Worm (Caenorhabditis elegans): ENCODE data around the gene F56C9.3.

The F56C9.3 gene

DNA sequence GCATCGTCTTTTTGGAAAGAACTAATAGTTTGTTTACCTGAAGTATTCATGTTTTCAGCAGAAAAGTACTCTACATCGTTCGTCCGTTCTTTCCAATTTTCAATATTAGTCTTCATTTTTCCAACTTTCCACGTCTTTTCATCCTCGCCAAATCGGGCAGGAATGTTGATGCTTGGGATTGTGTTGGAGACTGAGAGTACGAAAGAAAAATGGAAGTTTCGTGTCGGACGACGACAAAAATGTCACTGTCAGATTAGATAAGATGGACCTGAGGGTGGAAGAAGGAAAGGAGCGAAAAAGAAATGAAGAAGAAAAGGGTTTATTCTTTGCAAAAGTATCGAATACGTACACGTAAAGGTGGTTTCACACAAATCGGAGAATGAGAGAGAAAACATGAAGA, 13.0 kb upstream of the F56C9.3 start:
- no peak for TF ChIP-seq sox-2 (GFP tag; IDR thresholded peaks at IDR 0.05)

DNA sequence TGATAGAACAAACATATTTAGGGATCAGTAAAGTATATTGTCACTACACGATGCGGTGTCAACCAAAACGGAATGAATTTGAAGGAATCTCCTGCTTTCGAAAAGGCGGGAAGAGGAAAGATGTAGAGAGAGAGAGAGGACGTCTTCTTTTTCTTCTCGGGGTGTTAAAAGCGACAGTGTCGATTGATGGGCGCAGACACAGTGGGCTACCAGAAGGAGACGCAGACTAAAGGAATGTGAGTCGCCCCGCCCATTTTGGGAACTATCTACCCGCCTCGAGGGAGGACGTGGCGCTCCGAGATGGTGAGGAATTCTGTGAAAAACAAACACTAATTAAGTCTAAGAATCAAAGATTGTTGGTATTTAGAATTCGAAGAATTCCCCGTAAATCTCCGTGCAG, 11.6 kb upstream of the F56C9.3 start, which contains the start of the genes B0361.14 and B0361.9:
Gene B0361.14 (minus strand): TSS at position 66 of the 400 bp plus-strand sequence.
Gene B0361.9 (minus strand): TSS at position 166 of the 400 bp plus-strand sequence.
- TF ChIP-seq gmeb-2 (tag; optimal IDR thresholded peaks at IDR 0.05) (no peak), sox-2 (GFP tag; IDR thresholded peaks at IDR 0.05) (no peak), ref-2 (tag; optimal IDR thresholded peaks at IDR 0.05) (peak; percentile 6), unc-55 (GFP tag; optimal IDR thresholded peaks at IDR 0.05) (no peak), hlh-15 (tag; optimal IDR thresholded peaks at IDR 0.05) (no peak), unc-86 (tag; optimal IDR thresholded peaks at IDR 0.05) (no peak), ceh-30 (tag; optimal IDR thresholded peaks at IDR 0.05) (no peak), hlh-13 (GFP tag; optimal IDR thresholded peaks at IDR 0.05) (no peak)

DNA sequence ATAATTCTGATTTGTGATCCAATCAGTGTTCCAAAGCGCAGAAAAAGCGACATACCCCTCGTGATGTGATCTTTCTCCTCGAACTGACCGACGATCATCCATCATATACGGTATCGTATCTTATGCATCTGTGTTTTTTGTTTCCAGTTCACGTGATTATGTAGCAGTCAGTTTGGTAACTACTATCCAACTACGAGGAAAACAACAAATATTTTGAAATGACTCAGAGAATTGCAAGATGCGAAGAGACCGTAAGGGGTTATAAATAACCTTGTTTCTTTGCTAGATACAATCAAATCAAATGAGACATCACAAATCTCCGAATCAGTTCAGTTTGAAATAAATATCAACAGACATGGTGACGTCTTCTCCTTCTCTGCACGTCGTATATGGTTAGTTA, 10.9 kb upstream of the F56C9.3 start:
- no peak for TF ChIP-seq ets-4 (tag; optimal IDR thresholded peaks at IDR 0.05)
- TF ChIP-seq dve-1 (tag; optimal IDR thresholded peaks at IDR 0.05): no peak
- no peak for TF ChIP-seq ceh-22 (tag; optimal IDR thresholded peaks at IDR 0.05)
- no peak for TF ChIP-seq mec-3 (tag; optimal IDR thresholded peaks at IDR 0.05; ENCODE audit: borderline replicate concordance)
- TF ChIP-seq C38D4.7 (GFP tag; optimal IDR thresholded peaks at IDR 0.05): no peak
- TF ChIP-seq unc-55 (GFP tag; optimal IDR thresholded peaks at IDR 0.05): no peak
- no peak for TF ChIP-seq pha-4 (tag; optimal IDR thresholded peaks at IDR 0.05)
- no peak for TF ChIP-seq sdc-2 (tag; optimal IDR thresholded peaks at IDR 0.05)
- no peak for TF ChIP-seq pha-2 (tag; optimal IDR thresholded peaks at IDR 0.05)
- no peak for TF ChIP-seq tbx-2 (tag; optimal IDR thresholded peaks at IDR 0.05)
- TF ChIP-seq elt-2 (tag; optimal IDR thresholded peaks at IDR 0.05): no peak
- TF ChIP-seq pros-1 (tag; optimal IDR thresholded peaks at IDR 0.05): no peak
- no peak for TF ChIP-seq fkh-10 (GFP tag; optimal IDR thresholded peaks at IDR 0.05)

DNA sequence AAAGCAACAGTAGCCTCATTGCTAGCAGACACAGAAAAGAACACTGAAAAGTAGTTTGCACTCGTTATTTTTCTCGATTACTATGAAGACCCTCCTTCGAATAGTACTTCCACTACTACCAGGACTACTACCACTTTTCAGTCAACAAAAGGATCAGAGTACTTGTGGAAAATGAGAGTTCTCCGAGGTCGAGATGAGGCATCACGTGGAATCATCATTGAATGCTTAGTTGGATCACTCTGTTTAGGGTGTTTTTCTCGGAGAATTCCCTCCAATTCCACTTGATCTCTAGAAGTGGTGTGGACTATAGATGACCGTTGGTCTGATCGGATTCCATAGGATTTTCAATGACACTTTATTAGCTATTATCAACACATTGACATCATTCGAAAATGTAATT, 10.3 kb upstream of the F56C9.3 start:
- no peak for TF ChIP-seq eyg-1 (tag; optimal IDR thresholded peaks at IDR 0.05)
- no peak for TF ChIP-seq unc-86 (tag; optimal IDR thresholded peaks at IDR 0.05)
- TF ChIP-seq unc-42 (tag; optimal IDR thresholded peaks at IDR 0.05): no peak
- TF ChIP-seq ceh-9 (tag; optimal IDR thresholded peaks at IDR 0.05): no peak

DNA sequence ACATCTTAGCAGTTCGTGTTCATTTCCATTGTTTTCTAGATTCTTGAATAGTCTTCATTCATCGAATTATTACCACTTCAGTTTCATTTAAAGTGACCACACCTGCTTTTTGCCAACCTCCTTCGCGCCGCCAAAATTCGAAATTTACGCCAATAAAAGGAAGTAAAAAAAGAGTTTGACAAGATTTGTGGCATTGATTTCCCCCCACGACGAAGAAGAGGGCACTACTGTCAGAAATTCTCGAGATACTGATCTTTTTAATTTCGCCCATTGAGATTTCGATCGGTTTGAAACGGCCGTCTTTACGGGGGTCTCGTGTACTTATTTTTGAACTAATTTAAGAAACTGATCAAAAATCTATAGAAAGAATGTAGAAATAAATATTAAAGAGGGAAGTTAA, 9.4 kb upstream of the F56C9.3 start:
- TF ChIP-seq lim-6 (tag; optimal IDR thresholded peaks at IDR 0.05): no peak
- TF ChIP-seq ceh-22 (tag; optimal IDR thresholded peaks at IDR 0.05): no peak
- TF ChIP-seq Y22D7AL.16 (tag; optimal IDR thresholded peaks at IDR 0.05): no peak
- no peak for TF ChIP-seq madf-2 (tag; optimal IDR thresholded peaks at IDR 0.05)
- no peak for TF ChIP-seq hlh-13 (GFP tag; optimal IDR thresholded peaks at IDR 0.05)
- no peak for TF ChIP-seq hlh-8 (tag; optimal IDR thresholded peaks at IDR 0.05)
- TF ChIP-seq nfya-1 (tag; optimal IDR thresholded peaks at IDR 0.05): no peak
- no peak for TF ChIP-seq ceh-24 (tag; optimal IDR thresholded peaks at IDR 0.05)
- no peak for TF ChIP-seq K02D7.2 (tag; optimal IDR thresholded peaks at IDR 0.05)

DNA sequence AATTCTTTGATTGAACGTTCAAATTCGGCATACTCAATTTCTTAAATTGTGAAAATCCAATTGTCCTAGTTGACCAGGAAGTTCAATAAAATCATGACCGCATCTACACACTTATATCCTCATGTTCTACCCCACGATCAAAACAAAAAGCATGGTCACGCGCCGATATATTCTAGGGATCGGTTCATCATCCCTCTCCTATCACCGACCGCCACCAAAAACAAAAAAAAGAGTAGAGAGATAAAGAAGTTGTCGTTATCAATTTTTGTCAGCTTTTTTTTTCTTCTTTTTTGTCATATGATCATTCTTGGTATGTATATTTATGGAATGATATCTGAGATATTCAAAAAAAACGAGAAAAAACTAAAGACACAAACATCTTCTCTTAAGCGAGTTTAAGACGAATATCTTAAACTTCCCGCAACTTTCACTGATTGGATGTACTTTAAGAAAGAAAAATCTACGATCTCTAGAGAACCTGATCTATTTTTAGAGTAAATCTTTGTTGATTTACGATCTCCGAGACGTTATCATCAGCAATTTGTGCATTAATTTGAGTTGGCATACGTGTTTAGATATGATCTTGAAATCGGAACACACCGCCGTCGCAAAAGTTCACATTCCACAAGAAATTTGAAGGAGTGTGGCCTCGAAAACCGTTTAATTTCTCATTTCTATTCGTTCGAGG, 6.0 kb upstream of the F56C9.3 start:
- TF ChIP-seq fkh-10 (GFP tag; optimal IDR thresholded peaks at IDR 0.05): no peak

DNA sequence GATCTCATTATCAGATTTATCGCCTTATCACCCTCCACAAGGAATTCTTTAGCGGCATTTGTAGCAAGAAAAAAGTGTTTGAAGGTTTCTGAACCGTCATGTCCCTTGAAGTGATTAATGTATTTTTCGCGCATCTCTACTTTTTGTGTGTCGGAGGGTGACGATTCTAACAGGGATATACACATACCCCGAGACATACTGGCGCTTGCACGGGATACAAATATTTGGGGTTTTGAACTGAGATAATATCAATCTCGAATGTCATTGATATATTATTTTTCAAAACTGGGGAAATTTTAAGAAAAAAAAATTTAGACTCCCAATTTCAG, 5.5 kb upstream of the F56C9.3 start:
- TF ChIP-seq unc-55 (GFP tag; optimal IDR thresholded peaks at IDR 0.05) (no peak), ceh-30 (tag; optimal IDR thresholded peaks at IDR 0.05) (no peak), ceh-34 (tag; optimal IDR thresholded peaks at IDR 0.05) (no peak), syd-9 (tag; optimal IDR thresholded peaks at IDR 0.05) (no peak), fkh-6 (tag; optimal IDR thresholded peaks at IDR 0.05) (no peak), hlh-15 (tag; optimal IDR thresholded peaks at IDR 0.05) (no peak)

Measured in whole organism, late embryonic.